Worm (Caenorhabditis elegans) whole organism, L3 larva: Measurements from ENCODE around the gene nhr-22.

Experiments used
- ceh-82 ChIP-seq: fragments of 150-350 bp; optimal IDR thresholded peaks from 2 replicates; lab custom pipeline; 2014; ENCODE audit warnings: missing biosample characterization, missing genetic modification characterization
- jun-1 ChIP-seq: fragments of 150-350 bp; optimal IDR thresholded peaks from 2 replicates; lab custom pipeline; 2014; ENCODE audit warnings: missing biosample characterization, missing genetic modification reagents, missing genetic modification characterization

DNA sequence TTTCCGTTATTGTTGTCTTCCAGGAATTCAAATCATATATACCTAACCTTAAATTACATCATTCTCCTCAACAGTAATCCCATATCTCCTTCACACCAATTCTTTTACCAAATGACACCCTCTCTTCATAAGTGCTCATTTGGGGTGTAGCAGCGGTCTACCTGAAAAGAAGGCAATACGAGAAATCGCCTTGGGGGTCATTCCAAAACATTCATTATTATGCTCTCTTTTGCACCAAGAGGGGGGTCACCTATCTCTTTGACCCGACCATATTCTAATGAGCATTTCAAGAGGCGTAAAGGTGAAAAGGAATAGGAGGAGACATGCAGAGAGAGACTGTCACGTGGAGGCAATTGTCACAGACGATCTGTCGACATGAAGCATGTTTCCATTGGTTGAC is 12.7 kb downstream of the nhr-22 start:
- TF ChIP-seq jun-1 (no peak), ceh-82 (tag; lab: Kevin White, UChicago) (no peak)
